Fruit fly (Drosophila melanogaster): ENCODE data around the gene Gp93.
"Not testable (repeated sequence)": the region's sequence is repeated elsewhere in the genome, so short reads cannot be mapped to it uniquely, and the experiment has no call there.

dm6 chr3R:27959145-27959544, 10.6 kb downstream of the Gp93 start, which contains the start of the genes CG42487 and CG4884:
- not testable (repeated sequence) for TF ChIP-seq CG8632 (GFP tag; optimal IDR thresholded peaks at IDR 0.05); esn (GFP tag; optimal IDR thresholded peaks at IDR 0.05); Eip75B (GFP tag; optimal IDR thresholded peaks at IDR 0.05); CG6163 (GFP tag; IDR thresholded peaks at IDR 0.05); CG9139 (GFP tag; optimal IDR thresholded peaks at IDR 0.05)
